Worm (Caenorhabditis elegans) whole organism, mixed stage, embryonic: ENCODE data around the gene C07G3.8.

Source experiments
- M03D4.4 ChIP-seq: sonication (generic microtip); optimal IDR thresholded peaks from 2 replicates; lab custom pipeline; 2017; ENCODE audit warnings: mild to moderate bottlenecking, missing genetic modification characterization, missing compliant biosample characterization
- bed-3 ChIP-seq: fragments of 200-800 bp; sonication (Bioruptor generic); optimal IDR thresholded peaks from 3 replicates; lab custom pipeline; 2018; ENCODE audit warnings: mild to moderate bottlenecking, missing genetic modification characterization, moderate library complexity, missing compliant biosample characterization
- blmp-1 ChIP-seq: fragments of 150-350 bp; optimal IDR thresholded peaks from 2 replicates; lab custom pipeline; 2014; ENCODE audit warnings: missing biosample characterization, missing genetic modification characterization
- ceh-39 ChIP-seq: fragments of 150-350 bp; optimal IDR thresholded peaks from 2 replicates; lab custom pipeline; 2014; ENCODE audit warnings: missing biosample characterization, missing genetic modification characterization
- ceh-43 ChIP-seq: fragments of 200-800 bp; sonication (Bioruptor generic); optimal IDR thresholded peaks from 2 replicates; lab custom pipeline; 2018; ENCODE audit warnings: mild to moderate bottlenecking, missing genetic modification characterization, moderate library complexity, missing compliant biosample characterization
- ceh-83 ChIP-seq: fragments of 200-800 bp; sonication (Bioruptor generic); optimal IDR thresholded peaks from 2 replicates; lab custom pipeline; 2018; ENCODE audit warnings: mild to moderate bottlenecking, missing genetic modification characterization, missing compliant biosample characterization
- ces-1 ChIP-seq: fragments of 150-350 bp; optimal IDR thresholded peaks from 2 replicates; lab custom pipeline; 2014; ENCODE audit warnings: missing biosample characterization, missing genetic modification reagents, missing genetic modification characterization
- cnd-1 ChIP-seq: fragments of 200-800 bp; sonication (Bioruptor generic); optimal IDR thresholded peaks from 2 replicates; lab custom pipeline; 2018; ENCODE audit warnings: mild to moderate bottlenecking, missing genetic modification characterization, missing compliant biosample characterization
- drap-1 ChIP-seq: fragments of 200-800 bp; sonication (Bioruptor generic); optimal IDR thresholded peaks from 3 replicates; lab custom pipeline; 2018; ENCODE audit warnings: mild to moderate bottlenecking, missing genetic modification characterization, missing compliant biosample characterization
- elt-1 ChIP-seq: sonication (generic microtip); optimal IDR thresholded peaks from 2 replicates; lab custom pipeline; 2017; ENCODE audit warnings: missing genetic modification characterization, mild to moderate bottlenecking, missing compliant biosample characterization, antibody characterized with exemption, moderate library complexity, borderline replicate concordance; ENCODE audit not compliant: insufficient read depth
- elt-3 ChIP-seq: fragments of 150-350 bp; optimal IDR thresholded peaks from 2 replicates; lab custom pipeline; 2014; ENCODE audit warnings: missing biosample characterization, missing genetic modification characterization
- flh-1 ChIP-seq: fragments of 200-800 bp; sonication (Bioruptor generic); optimal IDR thresholded peaks from 2 replicates; lab custom pipeline; 2018; ENCODE audit warnings: mild to moderate bottlenecking, missing genetic modification characterization, moderate library complexity, missing compliant biosample characterization
- ham-2 ChIP-seq: fragments of 200-800 bp; sonication (Bioruptor generic); optimal IDR thresholded peaks from 2 replicates; lab custom pipeline; 2018; ENCODE audit warnings: mild to moderate bottlenecking, missing genetic modification characterization, missing compliant biosample characterization
- hlh-1 ChIP-seq: fragments of 150-350 bp; optimal IDR thresholded peaks from 2 replicates; lab custom pipeline; 2014; ENCODE audit warnings: missing biosample characterization, missing genetic modification reagents, missing genetic modification characterization
- lin-13 ChIP-seq: fragments of 150-350 bp; optimal IDR thresholded peaks from 2 replicates; lab custom pipeline; 2014; ENCODE audit warnings: missing biosample characterization, missing genetic modification characterization
- lin-32 ChIP-seq: fragments of 200-800 bp; sonication (Bioruptor generic); optimal IDR thresholded peaks from 2 replicates; lab custom pipeline; 2018; ENCODE audit warnings: mild to moderate bottlenecking, missing genetic modification characterization, missing compliant biosample characterization
- lsy-2 ChIP-seq: fragments of 150-350 bp; optimal IDR thresholded peaks from 2 replicates; lab custom pipeline; 2014; ENCODE audit warnings: missing biosample characterization, missing genetic modification characterization
- mab-5 ChIP-seq: fragments of 150-350 bp; optimal IDR thresholded peaks from 2 replicates; lab custom pipeline; 2014; ENCODE audit warnings: missing biosample characterization, missing genetic modification characterization
- mep-1 ChIP-seq: fragments of 150-350 bp; optimal IDR thresholded peaks from 2 replicates; lab custom pipeline; 2017; ENCODE audit warnings: missing biosample characterization, missing genetic modification reagents, missing genetic modification characterization, inconsistent platforms
- mls-2 ChIP-seq: sonication (generic microtip); optimal IDR thresholded peaks from 2 replicates; lab custom pipeline; 2016; ENCODE audit warnings: mild to moderate bottlenecking, missing genetic modification characterization, moderate library complexity, missing compliant biosample characterization
- nhr-12 ChIP-seq: fragments of 150-350 bp; optimal IDR thresholded peaks from 2 replicates; lab custom pipeline; 2014; ENCODE audit warnings: missing biosample characterization, missing genetic modification characterization
- nhr-2 ChIP-seq: fragments of 150-350 bp; optimal IDR thresholded peaks from 2 replicates; lab custom pipeline; 2014; ENCODE audit warnings: missing biosample characterization, missing genetic modification characterization
- nhr-237 ChIP-seq: fragments of 150-350 bp; optimal IDR thresholded peaks from 2 replicates; lab custom pipeline; 2014; ENCODE audit warnings: missing biosample characterization, missing genetic modification characterization
- nhr-28 ChIP-seq: fragments of 150-350 bp; optimal IDR thresholded peaks from 2 replicates; lab custom pipeline; 2014; ENCODE audit warnings: missing biosample characterization, missing genetic modification characterization
- nhr-76 ChIP-seq: sonication (generic microtip); optimal IDR thresholded peaks from 2 replicates; lab custom pipeline; 2017; ENCODE audit warnings: missing biosample characterization, missing genetic modification characterization
- pha-4 ChIP-seq: fragments of 150-350 bp; optimal IDR thresholded peaks from 2 replicates; lab custom pipeline; 2018; ENCODE audit warnings: missing biosample characterization, missing genetic modification reagents, missing genetic modification characterization
- sem-2 ChIP-seq: fragments of 200-800 bp; sonication (Bioruptor generic); optimal IDR thresholded peaks from 2 replicates; lab custom pipeline; 2018; ENCODE audit warnings: mild to moderate bottlenecking, missing genetic modification characterization, missing compliant biosample characterization
- snpc-4 ChIP-seq: fragments of 150-350 bp; optimal IDR thresholded peaks from 2 replicates; lab custom pipeline; 2014; ENCODE audit warnings: missing biosample characterization, missing genetic modification characterization
- sptf-1 ChIP-seq: sonication (generic microtip); optimal IDR thresholded peaks from 2 replicates; lab custom pipeline; 2017; ENCODE audit warnings: mild to moderate bottlenecking, missing genetic modification characterization, moderate library complexity, missing compliant biosample characterization
- tbx-8 ChIP-seq: fragments of 200-800 bp; sonication (Bioruptor generic); optimal IDR thresholded peaks from 2 replicates; lab custom pipeline; 2018; ENCODE audit warnings: mild to moderate bottlenecking, missing genetic modification characterization, moderate library complexity, missing compliant biosample characterization
- unc-120 ChIP-seq: sonication (generic microtip); optimal IDR thresholded peaks from 2 replicates; lab custom pipeline; 2017; ENCODE audit warnings: missing genetic modification characterization, missing compliant biosample characterization; ENCODE audit not compliant: poor library complexity, severe bottlenecking
- unc-39 ChIP-seq: fragments of 150-350 bp; optimal IDR thresholded peaks from 2 replicates; lab custom pipeline; 2014; ENCODE audit warnings: missing biosample characterization, missing genetic modification characterization
- unc-62 ChIP-seq: fragments of 150-350 bp; optimal IDR thresholded peaks from 2 replicates; lab custom pipeline; 2014; ENCODE audit warnings: missing biosample characterization, missing genetic modification reagents, missing genetic modification characterization
- ztf-11 ChIP-seq: fragments of 150-350 bp; optimal IDR thresholded peaks from 2 replicates; lab custom pipeline; 2014; ENCODE audit warnings: missing biosample characterization, missing genetic modification characterization

C07G3.8 gene

DNA sequence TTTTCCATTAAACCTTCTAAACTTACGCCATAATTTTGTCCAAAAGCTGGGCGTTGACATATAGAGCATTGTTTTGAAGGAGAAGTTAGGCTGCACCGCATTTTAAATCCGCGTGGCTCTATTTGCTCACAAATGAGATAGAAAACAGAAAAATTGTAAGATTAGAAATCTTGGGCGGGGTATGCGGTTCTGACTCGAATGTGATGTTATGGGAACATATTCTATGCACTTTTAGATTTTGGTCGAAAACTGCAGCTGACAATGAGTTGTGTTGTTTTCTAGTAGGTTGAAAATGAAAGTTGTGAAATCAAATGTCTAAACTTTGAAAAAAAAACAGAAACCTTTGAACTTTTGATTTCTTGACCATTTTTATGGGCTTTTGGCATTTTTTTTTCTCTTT lies 41.4 kb upstream of the C07G3.8 start, which contains the start of gene nhr-222:
Gene nhr-222 (minus strand): TSS at position 101 of the 400 bp plus-strand sequence.
- no peak for TF ChIP-seq pha-4 (tag; lab: Kevin White, UChicago)
- no peak for TF ChIP-seq ces-1
- TF ChIP-seq unc-62 (GFP tag; lab: Kevin White, UChicago): no peak
- no peak for TF ChIP-seq lin-13 (tag; lab: Kevin White, UChicago)
- TF ChIP-seq nhr-2: no peak
- TF ChIP-seq ceh-39: no peak
- TF ChIP-seq blmp-1 (tag; lab: Kevin White, UChicago): no peak
- no peak for TF ChIP-seq sem-2 (GFP tag; lab: Kevin White, UChicago)
- no peak for TF ChIP-seq bed-3
- no peak for TF ChIP-seq mep-1 (tag; lab: Kevin White, UChicago)
- TF ChIP-seq lsy-2 (tag; lab: Kevin White, UChicago): no peak
- no peak for TF ChIP-seq elt-3 (tag; lab: Kevin White, UChicago)
- TF ChIP-seq sptf-1 (tag; lab: Kevin White, UChicago): no peak

ce11 chrV:3541117-3541516 lies 39.2 kb upstream of the C07G3.8 start, which contains the start of gene srbc-67:
TSS of gene srbc-67 (minus strand) at chrV:3541217.
- no peak for TF ChIP-seq pha-4 (tag; lab: Kevin White, UChicago)
- TF ChIP-seq ham-2 (GFP tag; lab: Kevin White, UChicago): no peak
- TF ChIP-seq mab-5 (tag; lab: Kevin White, UChicago): no peak
- TF ChIP-seq nhr-28: no peak
- TF ChIP-seq unc-39: no peak
- no peak for TF ChIP-seq ceh-39
- TF ChIP-seq drap-1: no peak
- TF ChIP-seq mep-1 (tag; lab: Kevin White, UChicago): no peak

- TF ChIP-seq ces-1 (no peak), ztf-11 (tag; lab: Kevin White, UChicago) (no peak), bed-3 (no peak), unc-62 (GFP tag; lab: Kevin White, UChicago) (no peak), pha-4 (tag; lab: Kevin White, UChicago) (no peak), blmp-1 (tag; lab: Kevin White, UChicago) (no peak), mab-5 (tag; lab: Kevin White, UChicago) (no peak), tbx-8 (GFP tag; lab: Kevin White, UChicago) (no peak), mls-2 (no peak), nhr-76 (tag; lab: Kevin White, UChicago) (no peak), snpc-4 (tag; lab: Kevin White, UChicago) (no peak), unc-39 (no peak), ceh-43 (GFP tag; lab: Kevin White, UChicago) (no peak), lin-13 (tag; lab: Kevin White, UChicago) (no peak), elt-1 (no peak), nhr-12 (tag; lab: Kevin White, UChicago) (no peak)
Measured at ce11 chrV:3538307-3538706, 36.4 kb upstream of the C07G3.8 start, which contains the start of gene nhr-93. TSS of gene nhr-93 (minus strand) at chrV:3538407.

- TF ChIP-seq lsy-2 (tag; lab: Kevin White, UChicago) (no peak), unc-62 (GFP tag; lab: Kevin White, UChicago) (no peak), ceh-39 (no peak), hlh-1 (tag; lab: Kevin White, UChicago) (no peak), ztf-11 (tag; lab: Kevin White, UChicago) (no peak), ceh-43 (GFP tag; lab: Kevin White, UChicago) (no peak), ceh-83 (no peak), ces-1 (no peak), elt-1 (no peak), M03D4.4 (tag; lab: Kevin White, UChicago) (no peak), sem-2 (GFP tag; lab: Kevin White, UChicago) (no peak), drap-1 (no peak), pha-4 (tag; lab: Kevin White, UChicago) (no peak), mls-2 (no peak), ham-2 (GFP tag; lab: Kevin White, UChicago) (no peak), unc-39 (no peak), cnd-1 (no peak), blmp-1 (tag; lab: Kevin White, UChicago) (no peak), bed-3 (no peak), lin-32 (GFP tag; lab: Kevin White, UChicago) (no peak)
Measured at ce11 chrV:3535260-3535659, 33.3 kb upstream of the C07G3.8 start, which contains the start of gene nhr-221. TSS of gene nhr-221 (minus strand) at chrV:3535360.

DNA sequence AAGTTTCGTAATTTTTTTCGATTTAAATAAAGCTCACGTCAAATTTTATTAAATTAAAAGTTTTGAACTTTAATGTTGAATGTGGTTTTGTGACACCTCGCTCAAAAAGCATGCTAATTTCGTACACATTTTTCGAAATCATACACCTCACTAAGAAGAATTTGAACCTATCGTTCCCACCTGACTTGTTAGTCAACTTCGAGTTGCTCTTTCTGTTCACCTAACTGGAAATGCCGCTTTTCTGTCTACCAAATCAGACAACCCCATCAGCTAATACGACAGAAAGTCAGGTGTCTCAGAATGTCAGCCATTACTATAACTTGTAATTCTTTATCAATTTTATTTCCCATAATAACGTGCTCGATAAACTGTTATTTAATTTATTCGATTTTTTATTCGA lies 28.5 kb upstream of the C07G3.8 start, which contains the start of gene srbc-66:
Gene srbc-66 (plus strand): TSS at position 301 of the 400 bp plus-strand sequence.
- TF ChIP-seq ceh-43 (GFP tag; lab: Kevin White, UChicago) (no peak), ztf-11 (tag; lab: Kevin White, UChicago) (no peak), hlh-1 (tag; lab: Kevin White, UChicago) (no peak), unc-120 (tag; lab: Kevin White, UChicago) (no peak), snpc-4 (tag; lab: Kevin White, UChicago) (no peak), flh-1 (GFP tag; lab: Kevin White, UChicago) (no peak), tbx-8 (GFP tag; lab: Kevin White, UChicago) (no peak), nhr-237 (tag; lab: Kevin White, UChicago) (no peak)
